Worm (Caenorhabditis elegans): ENCODE data around the gene glb-1.

The glb-1 gene

DNA sequence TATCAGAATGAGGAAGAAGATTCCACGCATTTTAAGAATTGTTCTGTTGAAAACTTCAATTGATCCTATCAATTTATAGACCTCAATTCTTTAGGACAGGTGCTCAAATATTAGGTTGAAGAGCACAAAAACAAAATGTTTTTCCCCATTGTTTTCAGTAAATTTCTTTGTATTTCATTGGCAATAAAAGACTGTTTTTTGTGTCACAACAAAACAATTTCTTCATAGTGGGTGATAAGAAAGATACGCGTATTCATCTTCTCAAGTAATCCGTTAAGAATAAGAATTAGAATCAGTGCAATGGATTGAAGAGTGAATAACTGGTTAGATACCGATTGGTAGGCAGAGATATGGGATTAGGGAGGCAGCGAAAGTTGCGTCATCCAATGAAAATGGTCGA, 37.6 kb upstream of the glb-1 start, which contains the start of gene ZK643.6:
Gene ZK643.6, minus strand, starts transcription at position 101 of the 400 bp plus-strand sequence.
- TF ChIP-seq F57C9.4 (tag; optimal IDR thresholded peaks at IDR 0.05) (no peak), aptf-2 (GFP tag; conservative IDR thresholded peaks at IDR 0.05) (no peak), lir-1 (GFP tag; conservative IDR thresholded peaks at IDR 0.05) (no peak), C17E4.6 (GFP tag; IDR thresholded peaks at IDR 0.05) (no peak), snpc-1.3 (tag; optimal IDR thresholded peaks at IDR 0.05; ENCODE audit: insufficient read depth) (no peak), Y79H2A.3 (GFP tag; conservative IDR thresholded peaks at IDR 0.05) (no peak)

DNA sequence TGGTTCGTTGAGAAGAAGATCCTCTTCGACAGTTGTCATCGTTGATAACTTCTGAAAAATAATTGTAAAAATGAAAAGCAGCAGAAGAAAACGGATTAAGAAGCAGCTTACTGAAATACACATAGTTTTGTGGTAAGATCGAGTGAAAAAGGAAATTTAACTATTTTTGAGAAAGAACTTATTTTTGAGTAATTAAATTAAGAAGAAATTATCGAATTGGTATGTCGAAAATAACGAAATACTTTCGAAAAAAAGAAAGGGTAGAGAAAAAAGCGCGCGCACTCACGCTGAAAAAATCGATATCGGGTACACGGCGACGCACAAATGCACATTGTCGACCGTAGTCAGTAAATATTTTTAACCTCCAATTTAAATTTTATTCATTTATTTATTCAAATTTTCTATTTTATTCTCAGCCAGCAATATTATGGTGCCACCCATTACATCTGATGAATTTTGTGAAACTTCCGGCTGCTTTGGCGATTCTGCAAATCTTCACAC, 33.1 kb upstream of the glb-1 start, which contains the start of the genes ZK643.5 and ZK643.2:
Gene ZK643.5, minus strand, starts transcription at position 51 of the 501 bp plus-strand sequence.
Gene ZK643.2, plus strand, starts transcription at position 395 of the 501 bp plus-strand sequence.
- TF ChIP-seq madf-3 (GFP tag; IDR thresholded peaks at IDR 0.05) (no peak), ztf-18 (tag; optimal IDR thresholded peaks at IDR 0.05) (peak; percentile 23), him-1 (tag; optimal IDR thresholded peaks at IDR 0.05) (no peak), bed-2 (GFP tag; IDR thresholded peaks at IDR 0.05) (no peak), tbx-9 (tag; optimal IDR thresholded peaks at IDR 0.05; ENCODE audit: borderline replicate concordance) (no peak), die-1 (tag; optimal IDR thresholded peaks at IDR 0.05) (no peak), nfya-2 (GFP tag; IDR thresholded peaks at IDR 0.05) (no peak), let-526 (GFP tag; IDR thresholded peaks at IDR 0.05) (no peak), T07F8.4 (tag; optimal IDR thresholded peaks at IDR 0.05) (no peak), dox-1 (GFP tag; IDR thresholded peaks at IDR 0.05) (no peak), ceh-91 (GFP tag; IDR thresholded peaks at IDR 0.05) (no peak), lin-35 (GFP tag; optimal IDR thresholded peaks at IDR 0.05) (peak in 1 of 3 experiments; percentile 76), gei-17 (GFP tag; optimal IDR thresholded peaks at IDR 0.05) (no peak), nfyb-1 (GFP tag; IDR thresholded peaks at IDR 0.05) (0 out of 2 replicates have a peak, but pooled peaks have one; percentile 11), efl-1 (GFP tag; optimal IDR thresholded peaks at IDR 0.05) (peak; percentile 82), cebp-1 (GFP tag; IDR thresholded peaks at IDR 0.05) (no peak), cebp-1 (tag; optimal IDR thresholded peaks at IDR 0.05) (peak; percentile 63), athp-1 (tag; optimal IDR thresholded peaks at IDR 0.05) (peak; percentile 74), T26A5.8 (tag; optimal IDR thresholded peaks at IDR 0.05) (no peak), hmg-20 (GFP tag; IDR thresholded peaks at IDR 0.05) (no peak), nhr-80 (tag; optimal IDR thresholded peaks at IDR 0.05) (no peak), lsl-1 (GFP tag; optimal IDR thresholded peaks at IDR 0.05) (peak; percentile 74), F23B12.7 (tag; optimal IDR thresholded peaks at IDR 0.05; ENCODE audit: insufficient read depth) (peak; percentile 36), let-607 (tag; optimal IDR thresholded peaks at IDR 0.05) (no peak), nfya-1 (tag; optimal IDR thresholded peaks at IDR 0.05; ENCODE audit: borderline replicate concordance, insufficient read depth) (no peak), egl-18 (GFP tag; IDR thresholded peaks at IDR 0.05) (no peak), mes-4 (tag; optimal IDR thresholded peaks at IDR 0.05) (no peak), hlh-12 (tag; optimal IDR thresholded peaks at IDR 0.05) (no peak), hsf-1 (GFP tag; IDR thresholded peaks at IDR 0.05) (no peak), F55B11.4 (tag; optimal IDR thresholded peaks at IDR 0.05; ENCODE audit: borderline replicate concordance, insufficient read depth) (no peak), D2030.7 (GFP tag; IDR thresholded peaks at IDR 0.05) (peak; percentile 45; the same call in 1 of the 2 replicates), K12H6.12 (tag; optimal IDR thresholded peaks at IDR 0.05) (no peak), atf-7 (tag; optimal IDR thresholded peaks at IDR 0.05) (no peak), F33H1.4 (GFP tag; IDR thresholded peaks at IDR 0.05) (no peak), lag-1 (GFP tag; IDR thresholded peaks at IDR 0.05) (no peak), Y53G8AR.9 (GFP tag; conservative IDR thresholded peaks at IDR 0.05) (no peak), ama-1 (optimal IDR thresholded peaks at IDR 0.05) (no peak), ama-1 (GFP tag; optimal IDR thresholded peaks at IDR 0.05) (peak in 1 of 2 experiments; percentile 64), attf-3 (GFP tag; conservative IDR thresholded peaks at IDR 0.05) (no peak), hmg-1.2 (GFP tag; IDR thresholded peaks at IDR 0.05) (no peak; the same call in 1 of the 2 replicates)
